Fruit fly (Drosophila melanogaster) ovary, adult (tissue): ENCODE measurements around the gene CG14566.

Experiments used
- CG17801 ChIP-seq: fragments of 200-800 bp; optimal IDR thresholded peaks from 2 replicates; lab custom pipeline; 2019; ENCODE audit warnings: missing biosample characterization, mild to moderate bottlenecking, missing genetic modification characterization, moderate library complexity; ENCODE audit not compliant: partially characterized antibody

CG14566 gene

dm6 chr3L:21727728-21728124, 12.4 kb downstream of the CG14566 start:
- TF ChIP-seq CG17801 (GFP tag; lab: Kevin White, UChicago), result no peak

dm6 chr3L:21727013-21727727, 12.9 kb downstream of the CG14566 start:
- peak; percentile 16 for TF ChIP-seq CG17801 (GFP tag; lab: Kevin White, UChicago)

dm6 chr3L:21720869-21721268, 19.2 kb downstream of the CG14566 start:
- TF ChIP-seq CG17801 (GFP tag; lab: Kevin White, UChicago), result no peak

- no peak for TF ChIP-seq CG17801 (GFP tag; lab: Kevin White, UChicago)
Measured at dm6 chr3L:21718233-21718632, 21.9 kb downstream of the CG14566 start.

DNA sequence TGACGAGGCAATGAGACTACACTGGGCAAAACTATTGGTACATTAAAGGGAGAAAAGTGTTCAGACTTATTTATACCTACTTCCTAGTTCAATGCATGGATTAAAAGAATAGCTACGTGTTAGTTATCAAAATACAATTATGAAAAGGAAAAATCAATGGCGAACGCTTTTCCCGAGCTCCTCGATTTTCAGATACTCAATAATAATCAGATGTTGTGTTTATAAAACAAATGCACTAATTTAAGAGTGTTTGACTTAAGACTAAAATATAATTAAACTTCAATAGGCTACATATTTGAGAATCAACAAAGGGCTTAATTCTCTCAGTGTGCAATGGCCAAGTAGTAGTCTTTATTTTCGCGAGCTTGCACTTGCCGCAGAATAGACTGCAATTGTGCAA, 24.1 kb downstream of the CG14566 start:
- TF ChIP-seq CG17801 (GFP tag; lab: Kevin White, UChicago), result no peak

dm6 chr3L:21709785-21710591, 30.1 kb downstream of the CG14566 start:
- no peak for TF ChIP-seq CG17801 (GFP tag; lab: Kevin White, UChicago)

DNA sequence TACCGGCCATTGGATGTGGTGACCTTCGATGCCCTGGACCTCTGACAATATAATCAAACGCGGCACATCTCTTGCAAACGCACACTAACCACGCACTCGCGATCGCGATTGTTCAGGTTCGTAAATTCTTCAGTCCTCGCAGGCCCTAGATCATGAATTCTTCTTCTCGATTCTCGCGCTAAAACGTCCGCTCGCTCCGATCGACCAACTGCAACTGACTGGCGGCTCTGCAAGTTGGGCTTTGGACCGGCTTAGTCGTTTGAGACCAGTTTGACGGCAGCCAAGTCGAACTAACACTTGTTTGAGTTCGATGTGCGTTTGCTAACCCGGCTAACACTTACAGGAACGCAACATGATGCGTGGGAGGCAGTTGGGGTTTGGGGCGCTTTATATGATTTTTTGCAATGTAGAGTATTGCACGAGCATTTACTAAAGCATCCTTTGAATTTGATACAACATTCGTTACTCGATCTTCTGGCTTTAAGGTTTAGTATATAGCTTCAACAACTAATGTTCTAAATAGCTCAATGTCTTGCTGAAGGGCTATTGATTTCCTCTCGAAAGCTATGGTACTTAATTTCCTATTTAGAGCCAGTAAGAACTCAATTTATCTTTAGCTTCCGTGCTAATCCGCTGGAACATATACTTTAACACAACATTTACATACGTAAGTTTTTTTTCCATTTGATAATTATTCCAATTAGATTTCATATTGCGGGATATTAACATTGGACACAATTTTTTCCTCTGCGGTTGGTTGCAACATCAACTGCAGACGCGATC, 33.8 kb downstream of the CG14566 start, which contains the start of gene CG32447:
CG32447 (minus strand) TSS at position 222 of the 783 bp plus-strand sequence.
- no peak for TF ChIP-seq CG17801 (GFP tag; lab: Kevin White, UChicago)

dm6 chr3L:21700945-21701344, 39.2 kb downstream of the CG14566 start:
- TF ChIP-seq CG17801 (GFP tag; lab: Kevin White, UChicago), result no peak

dm6 chr3L:21700052-21700451, 40.1 kb downstream of the CG14566 start:
- no peak for TF ChIP-seq CG17801 (GFP tag; lab: Kevin White, UChicago)

dm6 chr3L:21694647-21695046, 45.5 kb downstream of the CG14566 start:
- no peak for TF ChIP-seq CG17801 (GFP tag; lab: Kevin White, UChicago)
